Fruit fly (Drosophila melanogaster): ENCODE data around the gene Ogg1.

The Ogg1 gene

dm6 chrX:8681189-8681821 lies 8.8 kb upstream of the Ogg1 start, which contains the start of gene CAH3 (continued):
- TF ChIP-seq Optix (GFP tag; IDR thresholded peaks at IDR 0.05) = peak; percentile 92
- TF ChIP-seq da (GFP tag; optimal IDR thresholded peaks at IDR 0.05) = peak; percentile 77
- peak; percentile 88 for TF ChIP-seq CG17186 (GFP tag; optimal IDR thresholded peaks at IDR 0.05)
- peak; percentile 22 for TF ChIP-seq Elba2 (GFP tag; optimal IDR thresholded peaks at IDR 0.05)
- peak; percentile 25 for TF ChIP-seq sima (GFP tag; optimal IDR thresholded peaks at IDR 0.05)
- TF ChIP-seq CG31441 (GFP tag; IDR thresholded peaks at IDR 0.05) = peak; percentile 95
- peak; percentile 46 for TF ChIP-seq luna (GFP tag; optimal IDR thresholded peaks at IDR 0.05)
- TF ChIP-seq repo (GFP tag; optimal IDR thresholded peaks at IDR 0.05) = peak; percentile 92
- TF ChIP-seq ase (GFP tag; IDR thresholded peaks at IDR 0.05) = peak; percentile 85
- peak; percentile 68 for TF ChIP-seq ash1 (GFP tag; optimal IDR thresholded peaks at IDR 0.05)
- TF ChIP-seq aop (GFP tag; IDR thresholded peaks at IDR 0.05) = peak; percentile 78
- TF ChIP-seq her (GFP tag; optimal IDR thresholded peaks at IDR 0.05) = peak; percentile 94
- peak; percentile 95 for TF ChIP-seq CG8944 (GFP tag; optimal IDR thresholded peaks at IDR 0.05)
- peak; percentile 92 for TF ChIP-seq CG11723 (GFP tag; optimal IDR thresholded peaks at IDR 0.05)
- TF ChIP-seq Drgx (GFP tag; IDR thresholded peaks at IDR 0.05) = peak; percentile 94
- peak; percentile 60; the same call in 1 of the 3 replicates for TF ChIP-seq jigr1 (GFP tag; IDR thresholded peaks at IDR 0.05)
- no peak for TF ChIP-seq ato (GFP tag; IDR thresholded peaks at IDR 0.05; ENCODE audit: partially characterized antibody)
- TF ChIP-seq onecut (GFP tag; IDR thresholded peaks at IDR 0.05) = peak; percentile 91
- TF ChIP-seq CG18262 (tag; optimal IDR thresholded peaks at IDR 0.05) = peak; percentile 95
- peak; percentile 64 for TF ChIP-seq CG3838 (GFP tag; optimal IDR thresholded peaks at IDR 0.05)
- peak; percentile 97 for TF ChIP-seq Ets65A (GFP tag)
- TF ChIP-seq HLH54F (GFP tag; optimal IDR thresholded peaks at IDR 0.05) = peak; percentile 96
- peak; percentile 93 for TF ChIP-seq CG3847 (GFP tag; IDR thresholded peaks at IDR 0.05)
- TF ChIP-seq bsh (GFP tag; optimal IDR thresholded peaks at IDR 0.05) = peak; percentile 84 to 95
- peak; percentile 92 for TF ChIP-seq ind (GFP tag; optimal IDR thresholded peaks at IDR 0.05)
- no peak for TF ChIP-seq Lpt (GFP tag; optimal IDR thresholded peaks at IDR 0.05)
- peak; percentile 83 for TF ChIP-seq CG5180 (GFP tag; optimal IDR thresholded peaks at IDR 0.05)
- peak; percentile 85 for TF ChIP-seq CG8290 (GFP tag; optimal IDR thresholded peaks at IDR 0.05)
- peak; percentile 86 to 98 for TF ChIP-seq CG8290 (tag; optimal IDR thresholded peaks at IDR 0.05)
- TF ChIP-seq Aef1 (GFP tag; IDR thresholded peaks at IDR 0.05) = peak; percentile 83
- TF ChIP-seq CG18476 (GFP tag; optimal IDR thresholded peaks at IDR 0.05) = peak; percentile 88
- no peak for TF ChIP-seq Hr39 (optimal IDR thresholded peaks at IDR 0.05)
- TF ChIP-seq Med (GFP tag) = peak; percentile 99
- peak; percentile 80 for TF ChIP-seq CG3163 (GFP tag; optimal IDR thresholded peaks at IDR 0.05)
- peak; percentile 86 for TF ChIP-seq CG4282 (GFP tag; optimal IDR thresholded peaks at IDR 0.05)
- TF ChIP-seq pfk (GFP tag; optimal IDR thresholded peaks at IDR 0.05) = peak; percentile 32
- peak; percentile 71 for TF ChIP-seq CG2875 (GFP tag; optimal IDR thresholded peaks at IDR 0.05)
- peak; percentile 95 for TF ChIP-seq chn (GFP tag; optimal IDR thresholded peaks at IDR 0.05)
- peak; percentile 42 for TF ChIP-seq MESR4 (GFP tag; optimal IDR thresholded peaks at IDR 0.05)
- no peak for TF ChIP-seq crol (GFP tag; IDR thresholded peaks at IDR 0.05)
- TF ChIP-seq Oaz (GFP tag; IDR thresholded peaks at IDR 0.05) = peak; percentile 86
- peak; percentile 85 for TF ChIP-seq odd (GFP tag; optimal IDR thresholded peaks at IDR 0.05)
- peak; percentile 73 for TF ChIP-seq klu (GFP tag; IDR thresholded peaks at IDR 0.05)
- peak; percentile 87 for TF ChIP-seq crc (GFP tag; optimal IDR thresholded peaks at IDR 0.05)
- peak; percentile 92 for TF ChIP-seq Atf-2 (GFP tag; optimal IDR thresholded peaks at IDR 0.05)
- no peak for TF ChIP-seq nerfin-2 (GFP tag; IDR thresholded peaks at IDR 0.05; ENCODE audit: partially characterized antibody)
- peak; percentile 17 for TF ChIP-seq CG15479 (GFP tag; optimal IDR thresholded peaks at IDR 0.05)
- TF ChIP-seq CG3995 (GFP tag; optimal IDR thresholded peaks at IDR 0.05) = peak; percentile 69
- TF ChIP-seq ab (GFP tag; optimal IDR thresholded peaks at IDR 0.05) = peak; percentile 87
- peak; percentile 93 for TF ChIP-seq CG10147 (GFP tag; optimal IDR thresholded peaks at IDR 0.05)
- TF ChIP-seq shn (GFP tag; optimal IDR thresholded peaks at IDR 0.05) = peak; percentile 94
- peak; percentile 91 for TF ChIP-seq ken (GFP tag; IDR thresholded peaks at IDR 0.05)
